Fruit fly (Drosophila melanogaster) whole organism, embryonic: ENCODE data around the gene sob.
A peak's percentile ranks its signal among the peaks of the same experiment; 100 is the strongest.

Experiments used
- Awh ChIP-seq: fragments of 200-800 bp; sonication (Bioruptor generic); IDR thresholded peaks from 2 replicates; pipeline ENCODE4, ENCODE4 v1.3.6; 2022; ENCODE audit warnings: missing biosample characterization, missing genetic modification characterization
- CG12769 ChIP-seq: fragments of 200-800 bp; sonication (Bioruptor generic); optimal IDR thresholded peaks from 2 replicates; lab custom pipeline; 2019; ENCODE audit warnings: missing biosample characterization, mild to moderate bottlenecking, missing genetic modification characterization, moderate library complexity
- CG13775 ChIP-seq: fragments of 200-800 bp; sonication (Bioruptor generic); optimal IDR thresholded peaks from 3 replicates; lab custom pipeline; 2017; ENCODE audit warnings: missing biosample characterization, mild to moderate bottlenecking, missing genetic modification characterization
- CG14050 ChIP-seq: fragments of 200-800 bp; sonication (Bioruptor generic); IDR thresholded peaks from 3 replicates; pipeline ENCODE4 v1.3.6; 2022; ENCODE audit warnings: missing biosample characterization, missing genetic modification characterization
- CG15479 ChIP-seq: fragments of 200-800 bp; sonication (Bioruptor generic); optimal IDR thresholded peaks from 3 replicates; lab custom pipeline; 2019; ENCODE audit warnings: missing biosample characterization, mild to moderate bottlenecking, missing genetic modification characterization, moderate library complexity
- CG16779 ChIP-seq: fragments of 200-800 bp; sonication (Bioruptor generic); IDR thresholded peaks from 2 replicates; pipeline ENCODE4 v1.3.6; 2022; ENCODE audit warnings: missing biosample characterization, missing genetic modification characterization
- CG17361 ChIP-seq: fragments of 200-800 bp; sonication (Bioruptor generic); IDR thresholded peaks from 3 replicates; pipeline ENCODE4 v1.3.6; 2022; ENCODE audit warnings: missing biosample characterization, missing genetic modification characterization
- CG18262 ChIP-seq: fragments of 200-800 bp; optimal IDR thresholded peaks from 3 replicates; lab custom pipeline; 2019; ENCODE audit warnings: missing biosample characterization, mild to moderate bottlenecking, missing genetic modification characterization, moderate library complexity
- CG2116 ChIP-seq: fragments of 200-800 bp; sonication (Bioruptor generic); optimal IDR thresholded peaks from 3 replicates; lab custom pipeline; 2018; ENCODE audit warnings: missing biosample characterization, mild to moderate bottlenecking, missing genetic modification characterization
- CG2120 ChIP-seq: fragments of 200-800 bp; sonication (Bioruptor generic); optimal IDR thresholded peaks from 3 replicates; lab custom pipeline; 2016; ENCODE audit warnings: missing biosample characterization, missing genetic modification characterization
- CG2199 ChIP-seq: fragments of 200-800 bp; sonication (Bioruptor generic); IDR thresholded peaks from 3 replicates; pipeline ENCODE4 v1.3.6; 2022; ENCODE audit warnings: missing biosample characterization, missing genetic modification characterization
- CG2678 ChIP-seq: fragments of 200-800 bp; sonication (Bioruptor generic); optimal IDR thresholded peaks from 3 replicates; lab custom pipeline; 2019; ENCODE audit warnings: missing biosample characterization, mild to moderate bottlenecking, missing genetic modification characterization, moderate library complexity
- CG4424 ChIP-seq: fragments of 200-800 bp; sonication (Bioruptor generic); optimal IDR thresholded peaks from 3 replicates; lab custom pipeline; 2016; ENCODE audit warnings: missing biosample characterization, missing genetic modification characterization
- CG6254 ChIP-seq: fragments of 200-800 bp; sonication (Bioruptor generic); optimal IDR thresholded peaks from 3 replicates; lab custom pipeline; 2017; ENCODE audit warnings: mild to moderate bottlenecking, missing biosample characterization, missing genetic modification reagents, missing genetic modification characterization
- CG6654 ChIP-seq: fragments of 200-800 bp; sonication (Bioruptor generic); optimal IDR thresholded peaks from 2 replicates; lab custom pipeline; 2017; ENCODE audit warnings: missing biosample characterization, mild to moderate bottlenecking, missing genetic modification characterization
- CG6689 ChIP-seq: fragments of 200-800 bp; sonication (Bioruptor generic); IDR thresholded peaks from 2 replicates; pipeline ENCODE4 v1.3.6; 2022; ENCODE audit warnings: missing biosample characterization, missing genetic modification characterization
- CG7839 ChIP-seq: fragments of 200-800 bp; sonication (Bioruptor generic); optimal IDR thresholded peaks from 3 replicates; lab custom pipeline; 2018; ENCODE audit warnings: missing biosample characterization, mild to moderate bottlenecking, missing genetic modification characterization, moderate library complexity
- CG9727 ChIP-seq: fragments of 200-800 bp; sonication (Bioruptor generic); optimal IDR thresholded peaks from 3 replicates; lab custom pipeline; 2017; ENCODE audit warnings: missing biosample characterization, mild to moderate bottlenecking, missing genetic modification characterization
- CG9817 ChIP-seq: fragments of 200-800 bp; sonication (Bioruptor generic); optimal IDR thresholded peaks from 2 replicates; lab custom pipeline; 2018; ENCODE audit warnings: missing biosample characterization, mild to moderate bottlenecking, missing genetic modification characterization, moderate library complexity
- Camta ChIP-seq: fragments of 200-800 bp; sonication (Bioruptor generic); optimal IDR thresholded peaks from 2 replicates; lab custom pipeline; 2016; ENCODE audit warnings: missing biosample characterization, missing genetic modification characterization
- D19B ChIP-seq: fragments of 200-800 bp; sonication (Bioruptor generic); optimal IDR thresholded peaks from 2 replicates; lab custom pipeline; 2017; ENCODE audit warnings: missing biosample characterization, mild to moderate bottlenecking, missing genetic modification characterization
- Doc2 ChIP-seq: fragments of 200-800 bp; sonication (Bioruptor generic); IDR thresholded peaks from 2 replicates; pipeline ENCODE4 v1.3.6; 2022; ENCODE audit warnings: missing biosample characterization, missing genetic modification characterization
- Dref ChIP-seq: fragments of 200-800 bp; sonication (Bioruptor generic); IDR thresholded peaks from 2 replicates; pipeline ENCODE4 v1.3.6; 2022; ENCODE audit warnings: missing biosample characterization, missing genetic modification characterization
- Fer2 ChIP-seq: fragments of 200-800 bp; sonication (Bioruptor generic); optimal IDR thresholded peaks from 2 replicates; lab custom pipeline; 2018; ENCODE audit warnings: missing biosample characterization, mild to moderate bottlenecking, missing genetic modification characterization, moderate library complexity
- Kr ChIP-seq: fragments of 200-800 bp; sonication (Bioruptor generic); optimal IDR thresholded peaks from 2 replicates; lab custom pipeline; 2017; ENCODE audit warnings: missing biosample characterization, mild to moderate bottlenecking, missing genetic modification characterization
- Lhr ChIP-seq: fragments of 200-800 bp; sonication (Bioruptor generic); optimal IDR thresholded peaks from 3 replicates; lab custom pipeline; 2017; ENCODE audit warnings: mild to moderate bottlenecking, missing biosample characterization, missing genetic modification reagents, missing genetic modification characterization
- Lim3 ChIP-seq: fragments of 200-800 bp; sonication (Bioruptor generic); IDR thresholded peaks from 2 replicates; pipeline ENCODE4 v1.3.6; 2022; ENCODE audit warnings: missing biosample characterization, missing genetic modification characterization
- Lpt ChIP-seq: fragments of >200 bp; optimal IDR thresholded peaks from 2 replicates; lab custom pipeline; 2018; ENCODE audit warnings: missing biosample characterization, missing genetic modification characterization
- MTF-1 ChIP-seq: fragments of 200-800 bp; sonication (Bioruptor generic); optimal IDR thresholded peaks from 2 replicates; lab custom pipeline; 2018; ENCODE audit warnings: missing biosample characterization, mild to moderate bottlenecking, missing genetic modification characterization, borderline replicate concordance
- Mad ChIP-seq: fragments of 200-800 bp; sonication (Bioruptor generic); optimal IDR thresholded peaks from 2 replicates; lab custom pipeline; 2016; ENCODE audit warnings: missing biosample characterization, missing genetic modification characterization
- PHDP ChIP-seq: fragments of 200-800 bp; sonication (Bioruptor generic); optimal IDR thresholded peaks from 3 replicates; lab custom pipeline; 2018; ENCODE audit warnings: missing biosample characterization, mild to moderate bottlenecking, missing genetic modification characterization, moderate library complexity
- Side ChIP-seq: fragments of 200-800 bp; sonication (Bioruptor generic); optimal IDR thresholded peaks from 2 replicates; lab custom pipeline; 2016; ENCODE audit warnings: missing biosample characterization, missing genetic modification characterization
- ac ChIP-seq: fragments of 200-800 bp; sonication (Bioruptor generic); optimal IDR thresholded peaks from 3 replicates; lab custom pipeline; 2017; ENCODE audit warnings: missing biosample characterization, mild to moderate bottlenecking, missing genetic modification characterization
- amos ChIP-seq: fragments of 200-800 bp; sonication (Bioruptor generic); IDR thresholded peaks from 2 replicates; pipeline ENCODE4 v1.3.6; 2022; ENCODE audit warnings: missing biosample characterization, missing genetic modification characterization; ENCODE audit not compliant: partially characterized antibody
- ase ChIP-seq: fragments of 200-800 bp; sonication (Bioruptor generic); IDR thresholded peaks from 3 replicates; pipeline ENCODE4 v1.3.6; 2022; ENCODE audit warnings: missing biosample characterization, missing genetic modification characterization
- fd3F ChIP-seq: fragments of 200-800 bp; sonication (Bioruptor generic); optimal IDR thresholded peaks from 2 replicates; lab custom pipeline; 2018; ENCODE audit warnings: missing biosample characterization, mild to moderate bottlenecking, missing genetic modification characterization, moderate library complexity
- fd64A ChIP-seq: fragments of 200-800 bp; sonication (Bioruptor generic); optimal IDR thresholded peaks from 3 replicates; lab custom pipeline; 2018; ENCODE audit warnings: missing biosample characterization, mild to moderate bottlenecking, missing genetic modification characterization
- fd96Cb ChIP-seq: fragments of 200-800 bp; sonication (Bioruptor generic); optimal IDR thresholded peaks from 2 replicates; lab custom pipeline; 2018; ENCODE audit warnings: missing biosample characterization, mild to moderate bottlenecking, missing genetic modification characterization, moderate library complexity
- gt ChIP-seq: fragments of 200-800 bp; sonication (Bioruptor generic); IDR thresholded peaks from 2 replicates; pipeline ENCODE4 v1.3.6; 2022; ENCODE audit warnings: missing biosample characterization, missing genetic modification characterization
- her ChIP-seq: fragments of 200-800 bp; sonication (Bioruptor generic); optimal IDR thresholded peaks from 2 replicates; lab custom pipeline; 2016; ENCODE audit warnings: missing biosample characterization, missing genetic modification characterization
- hth ChIP-seq: fragments of >200 bp; optimal IDR thresholded peaks from 2 replicates; lab custom pipeline; 2017; ENCODE audit warnings: inconsistent platforms
- lab ChIP-seq: fragments of 200-800 bp; sonication (Bioruptor generic); optimal IDR thresholded peaks from 3 replicates; lab custom pipeline; 2017; ENCODE audit warnings: missing biosample characterization, missing genetic modification characterization, mild to moderate bottlenecking, moderate library complexity, missing genetic modification reagents
- lmd ChIP-seq: fragments of 200-800 bp; sonication (Bioruptor generic); IDR thresholded peaks from 2 replicates; pipeline ENCODE4 v1.3.6; 2022; ENCODE audit warnings: missing biosample characterization, missing genetic modification characterization
- maf-S ChIP-seq: fragments of 200-800 bp; sonication (Bioruptor generic); optimal IDR thresholded peaks from 2 replicates; lab custom pipeline; 2016; ENCODE audit warnings: missing biosample characterization, missing genetic modification characterization
- sc ChIP-seq, 3 experiments: fragments of >200 bp in 2 of 3; fragments of 200-800 bp in 1 of 3; sonication (Bioruptor generic) in 1 of 3; optimal IDR thresholded peaks; 2 replicates in 2 of 3; 3 replicates in 1 of 3; lab custom pipeline; 2017; ENCODE audit warnings: mild to moderate bottlenecking in 1 of 3, missing biosample characterization in 1 of 3, missing genetic modification characterization in 1 of 3, missing genetic modification reagents in 1 of 3
- schlank ChIP-seq: fragments of 200-800 bp; sonication (Bioruptor generic); optimal IDR thresholded peaks from 2 replicates; lab custom pipeline; 2018; ENCODE audit warnings: missing biosample characterization, mild to moderate bottlenecking, missing genetic modification characterization
- slp2 ChIP-seq: fragments of 200-800 bp; sonication (Bioruptor generic); optimal IDR thresholded peaks from 2 replicates; lab custom pipeline; 2016; ENCODE audit warnings: missing biosample characterization, missing genetic modification characterization
- stc ChIP-seq: fragments of 200-800 bp; sonication (Bioruptor generic); IDR thresholded peaks from 2 replicates; pipeline ENCODE4 v1.3.6; 2022; ENCODE audit warnings: missing biosample characterization, missing genetic modification characterization
- tup ChIP-seq: fragments of 200-800 bp; sonication (Bioruptor generic); optimal IDR thresholded peaks from 2 replicates; lab custom pipeline; 2016; ENCODE audit warnings: missing biosample characterization, mild to moderate bottlenecking, missing genetic modification characterization, moderate library complexity

Gene sob

DNA sequence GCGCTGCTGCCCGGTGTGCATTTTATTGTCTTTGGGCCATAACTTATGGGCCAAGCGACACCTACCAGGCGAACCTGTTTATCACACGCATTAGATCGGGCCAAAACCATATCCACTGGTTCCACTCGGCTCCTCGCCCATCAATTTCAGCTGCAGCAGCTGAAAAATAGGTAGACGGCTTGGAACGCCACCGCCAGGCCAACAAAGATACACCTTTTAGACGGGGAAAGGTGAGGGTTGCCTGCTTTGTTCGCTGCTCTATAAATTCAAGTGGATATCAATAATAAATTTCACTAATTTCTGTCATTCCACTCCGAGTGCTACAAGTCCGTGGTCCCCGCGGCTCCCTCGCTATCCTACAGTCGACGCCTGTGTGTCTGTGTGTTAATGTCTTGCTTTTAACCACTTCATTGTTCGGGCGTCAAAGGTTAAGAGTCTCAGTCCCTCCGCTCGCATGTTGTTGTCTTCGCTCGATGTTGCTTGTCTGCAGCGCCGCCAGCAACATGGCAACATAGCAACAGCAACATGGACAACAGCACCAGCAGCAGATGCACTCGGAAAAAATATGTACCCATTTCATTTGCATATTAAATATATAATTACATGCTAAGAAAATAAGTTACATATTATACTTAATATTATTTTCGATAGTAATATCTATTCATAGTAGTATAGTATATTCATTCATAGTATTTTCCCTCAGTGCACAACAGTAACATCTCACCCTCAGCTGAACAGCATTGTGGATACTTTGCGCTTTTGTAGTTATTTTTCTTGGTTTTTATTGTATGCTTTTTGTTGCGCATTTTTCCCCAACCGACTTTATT is 7.6 kb upstream of the sob start (continued):
- TF ChIP-seq CG2678 (tag; lab: Kevin White, UChicago) (peak; percentile 89), slp2 (no peak), MTF-1 (GFP tag; lab: Kevin White, UChicago) (peak; percentile 53), CG6654 (GFP tag; lab: Kevin White, UChicago) (peak; percentile 4), fd96Cb (tag; lab: Kevin White, UChicago) (peak; percentile 86), CG12769 (peak; percentile 21), CG2120 (no peak), CG9727 (GFP tag; lab: Kevin White, UChicago) (peak; percentile 95), maf-S (GFP tag; lab: Kevin White, UChicago) (no peak), fd64A (GFP tag; lab: Kevin White, UChicago) (peak; percentile 65), lmd (GFP tag; lab: Robert Waterston, UW) (peak; percentile 75), gt (GFP tag; lab: Robert Waterston, UW) (peak; percentile 75), fd3F (GFP tag; lab: Kevin White, UChicago) (peak; percentile 45), Dref (no peak), Mad (GFP tag; lab: Kevin White, UChicago) (no peak), Side (GFP tag; lab: Kevin White, UChicago) (no peak), CG2116 (GFP tag; lab: Kevin White, UChicago) (peak; percentile 43), lab (peak; percentile 63), CG18262 (tag; lab: Kevin White, UChicago) (peak; percentile 95), tup (GFP tag; lab: Kevin White, UChicago) (no peak), ac (peak; percentile 99), Lhr (peak; percentile 74), amos (GFP tag; lab: Robert Waterston, UW) (no peak), stc (GFP tag; lab: Robert Waterston, UW) (peak; percentile 87), CG16779 (no peak), sc (optimal IDR thresholded peaks at IDR 0.05; lab: Kevin White, UChicago) (no peak), sc (GFP tag; optimal IDR thresholded peaks at IDR 0.05; lab: Kevin White, UChicago) (peak; percentile 76), Fer2 (peak; percentile 16), CG2199 (GFP tag; lab: Robert Waterston, UW) (peak; percentile 59; the same call in 1 of the 3 replicates), CG14050 (GFP tag; lab: Robert Waterston, UW) (no peak; the same call in 2 of the 3 replicates), Lim3 (GFP tag; lab: Robert Waterston, UW) (peak; percentile 21; the same call in 1 of the 2 replicates), D19B (GFP tag; lab: Kevin White, UChicago) (no peak), hth (no peak), ase (GFP tag; lab: Robert Waterston, UW) (peak; percentile 60; the same call in 2 of the 3 replicates), PHDP (peak; percentile 74), her (GFP tag; lab: Kevin White, UChicago) (no peak), schlank (tag; lab: Kevin White, UChicago) (no peak), CG15479 (GFP tag; lab: Kevin White, UChicago) (no peak), Camta (GFP tag; lab: Kevin White, UChicago) (no peak), CG9817 (tag; lab: Kevin White, UChicago) (peak; percentile 56), Kr (no peak), Lpt (GFP tag; lab: Kevin White, UChicago) (no peak), Doc2 (GFP tag; lab: Robert Waterston, UW) (no peak), CG6689 (GFP tag; lab: Robert Waterston, UW) (peak; percentile 92), CG17361 (GFP tag; lab: Robert Waterston, UW) (peak; percentile 92), Awh (peak; percentile 89), CG4424 (peak; percentile 91), CG13775 (GFP tag; lab: Kevin White, UChicago) (peak; percentile 78), CG6254 (GFP tag; lab: Kevin White, UChicago) (peak; percentile 87), CG7839 (peak; percentile 89)
